Worm (Caenorhabditis elegans) whole organism, L1 larva: Measurements from ENCODE around the gene D2096.10.

ENCODE experiments used
- lin-13 ChIP-seq: fragments of 150-350 bp; optimal IDR thresholded peaks from 2 replicates; lab custom pipeline; 2014; ENCODE audit warnings: missing biosample characterization, missing genetic modification reagents, missing genetic modification characterization
- nhr-20 ChIP-seq: sonication (generic microtip); optimal IDR thresholded peaks from 2 replicates; lab custom pipeline; 2016; ENCODE audit warnings: mild to moderate bottlenecking, missing genetic modification characterization, missing compliant biosample characterization
- nhr-77 ChIP-seq: fragments of 150-350 bp; optimal IDR thresholded peaks from 2 replicates; lab custom pipeline; 2014; ENCODE audit warnings: missing biosample characterization, missing genetic modification characterization
- tbx-2 ChIP-seq: sonication (generic microtip); optimal IDR thresholded peaks from 2 replicates; lab custom pipeline; 2016; ENCODE audit warnings: missing genetic modification characterization, missing compliant biosample characterization
- ztf-11 ChIP-seq, 2 experiments: sonication (generic microtip); optimal IDR thresholded peaks; 2 replicates each; lab custom pipeline; 2016 to 2017; ENCODE audit warnings: missing genetic modification characterization in 2 of 2, missing biosample characterization in 1 of 2, missing compliant biosample characterization in 1 of 2

ce11 chrIV:8367887-8368286 is 21.2 kb downstream of the D2096.10 start:
- TF ChIP-seq nhr-20 = no peak
- TF ChIP-seq tbx-2 (tag; lab: Kevin White, UChicago) = no peak
- TF ChIP-seq ztf-11 (tag; optimal IDR thresholded peaks at IDR 0.05; lab: Kevin White, UChicago) = no peak
- TF ChIP-seq nhr-77 (tag; lab: Kevin White, UChicago) = no peak
- TF ChIP-seq lin-13 (GFP tag; lab: Kevin White, UChicago) = no peak
